Fruit fly (Drosophila melanogaster) whole organism, embryonic: ENCODE measurements around the gene CG17109.

Experiments used
- Antp ChIP-seq: fragments of 200-800 bp; sonication (Bioruptor generic); optimal IDR thresholded peaks from 3 replicates; lab custom pipeline; 2016; ENCODE audit warnings: missing biosample characterization, missing genetic modification characterization
- CG10267 ChIP-seq: fragments of 200-800 bp; sonication (Bioruptor generic); optimal IDR thresholded peaks from 2 replicates; lab custom pipeline; 2018; ENCODE audit warnings: missing biosample characterization, mild to moderate bottlenecking, missing genetic modification characterization, moderate library complexity
- CG11560 ChIP-seq: fragments of 200-800 bp; sonication (Bioruptor generic); IDR thresholded peaks from 3 replicates; pipeline ENCODE4 v1.3.6; 2022; ENCODE audit warnings: missing biosample characterization, missing genetic modification characterization
- CG13296 ChIP-seq: fragments of 200-800 bp; sonication (Bioruptor generic); optimal IDR thresholded peaks from 3 replicates; lab custom pipeline; 2018; ENCODE audit warnings: missing biosample characterization, mild to moderate bottlenecking, missing genetic modification characterization
- CG16813 ChIP-seq: fragments of 200-800 bp; sonication (Bioruptor generic); IDR thresholded peaks from 3 replicates; pipeline ENCODE4 v1.3.6; 2022; ENCODE audit warnings: missing biosample characterization, missing genetic modification characterization; ENCODE audit not compliant: partially characterized antibody
- CG17359 ChIP-seq: fragments of 200-800 bp; sonication (Bioruptor generic); optimal IDR thresholded peaks from 3 replicates; lab custom pipeline; 2018; ENCODE audit warnings: missing biosample characterization, mild to moderate bottlenecking, missing genetic modification characterization, moderate library complexity
- CG17802 ChIP-seq: fragments of 200-800 bp; sonication (Bioruptor generic); optimal IDR thresholded peaks from 2 replicates; lab custom pipeline; 2018; ENCODE audit warnings: missing biosample characterization, mild to moderate bottlenecking, missing genetic modification characterization, moderate library complexity
- CG18599 ChIP-seq: fragments of 200-800 bp; sonication (Bioruptor generic); optimal IDR thresholded peaks from 3 replicates; lab custom pipeline; 2017; ENCODE audit warnings: missing biosample characterization, missing genetic modification characterization, mild to moderate bottlenecking, moderate library complexity, missing genetic modification reagents
- CG2202 ChIP-seq: fragments of 200-800 bp; sonication (Bioruptor generic); optimal IDR thresholded peaks from 2 replicates; lab custom pipeline; 2018; ENCODE audit warnings: missing biosample characterization, mild to moderate bottlenecking, missing genetic modification characterization
- CG2889 ChIP-seq: fragments of 200-800 bp; sonication (Bioruptor generic); IDR thresholded peaks from 3 replicates; pipeline ENCODE4 v1.3.6; 2022; ENCODE audit warnings: missing biosample characterization, missing genetic modification characterization
- CG31441 ChIP-seq: fragments of 200-800 bp; sonication (Bioruptor generic); IDR thresholded peaks from 2 replicates; pipeline ENCODE4 v1.3.6; 2022; ENCODE audit warnings: missing biosample characterization, missing genetic modification characterization
- CG4328 ChIP-seq: fragments of 200-800 bp; sonication (Bioruptor generic); optimal IDR thresholded peaks from 3 replicates; lab custom pipeline; 2017; ENCODE audit warnings: missing biosample characterization, missing genetic modification reagents, missing genetic modification characterization
- CG7271 ChIP-seq: fragments of 200-800 bp; sonication (Bioruptor generic); optimal IDR thresholded peaks from 2 replicates; lab custom pipeline; 2018; ENCODE audit warnings: missing biosample characterization, mild to moderate bottlenecking, missing genetic modification characterization, moderate library complexity
- CG8089 ChIP-seq: fragments of 200-800 bp; sonication (Bioruptor generic); optimal IDR thresholded peaks from 3 replicates; lab custom pipeline; 2016; ENCODE audit warnings: missing biosample characterization, missing genetic modification characterization
- Chrac-16 ChIP-seq: fragments of 200-800 bp; sonication (Bioruptor generic); optimal IDR thresholded peaks from 3 replicates; lab custom pipeline; 2016; ENCODE audit warnings: missing biosample characterization, missing genetic modification characterization
- Dad ChIP-seq: fragments of 200-800 bp; sonication (Bioruptor generic); optimal IDR thresholded peaks from 3 replicates; lab custom pipeline; 2016; ENCODE audit warnings: missing biosample characterization, missing genetic modification characterization
- Dip3 ChIP-seq: fragments of 200-800 bp; sonication (Bioruptor generic); optimal IDR thresholded peaks from 3 replicates; lab custom pipeline; 2016; ENCODE audit warnings: missing biosample characterization, missing genetic modification characterization
- Dp ChIP-seq: fragments of 200-800 bp; sonication (Bioruptor generic); optimal IDR thresholded peaks from 2 replicates; lab custom pipeline; 2018; ENCODE audit warnings: missing biosample characterization, mild to moderate bottlenecking, missing genetic modification characterization, moderate library complexity
- E2f2 ChIP-seq: fragments of 200-800 bp; sonication (Bioruptor generic); IDR thresholded peaks from 2 replicates; pipeline ENCODE4 v1.3.6; 2022; ENCODE audit warnings: missing biosample characterization, missing genetic modification characterization
- HmgD ChIP-seq: fragments of 200-800 bp; sonication (Bioruptor generic); optimal IDR thresholded peaks from 3 replicates; lab custom pipeline; 2016; ENCODE audit warnings: missing biosample characterization, missing genetic modification characterization
- MBD-R2 ChIP-seq: fragments of 200-800 bp; sonication (Bioruptor generic); IDR thresholded peaks from 2 replicates; pipeline ENCODE4 v1.3.6; 2022; ENCODE audit warnings: missing biosample characterization, missing genetic modification characterization
- Med ChIP-seq: fragments of 200-800 bp; sonication (Bioruptor generic); peaks from one replicate; lab custom pipeline; 2016; ENCODE audit warnings: missing biosample characterization, missing genetic modification characterization, mild to moderate bottlenecking, inconsistent platforms, moderate library complexity
- NfI ChIP-seq: fragments of 200-800 bp; sonication (Bioruptor generic); optimal IDR thresholded peaks from 3 replicates; lab custom pipeline; 2018; ENCODE audit warnings: missing biosample characterization, mild to moderate bottlenecking, missing genetic modification characterization, moderate library complexity
- Vsx1 ChIP-seq: fragments of 200-800 bp; sonication (Bioruptor generic); optimal IDR thresholded peaks from 2 replicates; lab custom pipeline; 2017; ENCODE audit warnings: missing biosample characterization, mild to moderate bottlenecking, missing genetic modification characterization, missing genetic modification reagents
- al ChIP-seq: fragments of 200-800 bp; sonication (Bioruptor generic); IDR thresholded peaks from 2 replicates; pipeline ENCODE4 v1.3.6; 2022; ENCODE audit warnings: missing biosample characterization, missing genetic modification characterization
- bab2 ChIP-seq: fragments of 200-800 bp; sonication (Bioruptor generic); optimal IDR thresholded peaks from 2 replicates; lab custom pipeline; 2016; ENCODE audit warnings: missing biosample characterization, missing genetic modification characterization
- br ChIP-seq: fragments of >200 bp; optimal IDR thresholded peaks from 2 replicates; lab custom pipeline; 2017
- chinmo ChIP-seq: fragments of 200-800 bp; sonication (Bioruptor generic); IDR thresholded peaks from 4 replicates; pipeline ENCODE4 v1.3.6; 2022; ENCODE audit warnings: missing biosample characterization, missing genetic modification characterization; ENCODE audit not compliant: partially characterized antibody
- crp ChIP-seq, 2 experiments: fragments of 200-800 bp; sonication (Bioruptor generic); optimal IDR thresholded peaks; 2 replicates in 1 of 2; 3 replicates in 1 of 2; lab custom pipeline; 2017; ENCODE audit warnings: missing biosample characterization in 2 of 2, missing genetic modification characterization in 2 of 2, mild to moderate bottlenecking in 1 of 2, moderate library complexity in 1 of 2
- cwo ChIP-seq: fragments of 200-800 bp; sonication (Bioruptor generic); optimal IDR thresholded peaks from 3 replicates; lab custom pipeline; 2017; ENCODE audit warnings: missing biosample characterization, missing genetic modification characterization, mild to moderate bottlenecking, moderate library complexity, missing genetic modification reagents
- dmrt11E ChIP-seq: fragments of 200-800 bp; sonication (Bioruptor generic); optimal IDR thresholded peaks from 3 replicates; lab custom pipeline; 2018; ENCODE audit warnings: missing biosample characterization, mild to moderate bottlenecking, missing genetic modification characterization, moderate library complexity
- exex ChIP-seq: fragments of 200-800 bp; sonication (Bioruptor generic); optimal IDR thresholded peaks from 4 replicates; lab custom pipeline; 2018; ENCODE audit warnings: missing biosample characterization, mild to moderate bottlenecking, missing genetic modification characterization, moderate library complexity
- ftz-f1 ChIP-seq: fragments of 200-800 bp; sonication (Bioruptor generic); optimal IDR thresholded peaks from 2 replicates; lab custom pipeline; 2016; ENCODE audit warnings: missing biosample characterization, missing genetic modification characterization
- gcm ChIP-seq: fragments of 200-800 bp; sonication (Bioruptor generic); optimal IDR thresholded peaks from 2 replicates; lab custom pipeline; 2019; ENCODE audit warnings: missing biosample characterization, mild to moderate bottlenecking, missing genetic modification characterization, moderate library complexity
- gfzf ChIP-seq: fragments of 200-800 bp; sonication (Bioruptor generic); optimal IDR thresholded peaks from 2 replicates; lab custom pipeline; 2016; ENCODE audit warnings: missing biosample characterization, mild to moderate bottlenecking, missing genetic modification characterization, moderate library complexity
- grn ChIP-seq: fragments of 200-800 bp; sonication (Bioruptor generic); optimal IDR thresholded peaks from 3 replicates; lab custom pipeline; 2017; ENCODE audit warnings: missing biosample characterization, missing genetic modification characterization
- her ChIP-seq: fragments of 200-800 bp; sonication (Bioruptor generic); optimal IDR thresholded peaks from 2 replicates; lab custom pipeline; 2016; ENCODE audit warnings: missing biosample characterization, missing genetic modification characterization
- lab ChIP-seq: fragments of 200-800 bp; sonication (Bioruptor generic); optimal IDR thresholded peaks from 3 replicates; lab custom pipeline; 2017; ENCODE audit warnings: missing biosample characterization, missing genetic modification characterization, mild to moderate bottlenecking, moderate library complexity, missing genetic modification reagents
- pzg ChIP-seq: fragments of 200-800 bp; sonication (Bioruptor generic); optimal IDR thresholded peaks from 3 replicates; lab custom pipeline; 2018; ENCODE audit warnings: missing biosample characterization, mild to moderate bottlenecking, missing genetic modification characterization, moderate library complexity
- repo ChIP-seq: fragments of 200-800 bp; sonication (Bioruptor generic); optimal IDR thresholded peaks from 2 replicates; lab custom pipeline; 2016; ENCODE audit warnings: missing biosample characterization, missing genetic modification characterization
- sd ChIP-seq: fragments of 200-800 bp; sonication (Bioruptor generic); optimal IDR thresholded peaks from 3 replicates; lab custom pipeline; 2018; ENCODE audit warnings: missing biosample characterization, mild to moderate bottlenecking, missing genetic modification characterization, moderate library complexity
- sens ChIP-seq: fragments of 200-800 bp; sonication (Bioruptor generic); peaks from one replicate; lab custom pipeline; 2016; ENCODE audit warnings: missing biosample characterization, missing genetic modification characterization
- shn ChIP-seq: fragments of 200-800 bp; sonication (Bioruptor generic); optimal IDR thresholded peaks from 3 replicates; lab custom pipeline; 2016; ENCODE audit warnings: missing biosample characterization, missing genetic modification characterization
- slp2 ChIP-seq: fragments of 200-800 bp; sonication (Bioruptor generic); optimal IDR thresholded peaks from 2 replicates; lab custom pipeline; 2016; ENCODE audit warnings: missing biosample characterization, missing genetic modification characterization
- tin ChIP-seq: fragments of 200-800 bp; sonication (Bioruptor generic); optimal IDR thresholded peaks from 3 replicates; lab custom pipeline; 2016; ENCODE audit warnings: missing biosample characterization, missing genetic modification characterization

The CG17109 gene

DNA sequence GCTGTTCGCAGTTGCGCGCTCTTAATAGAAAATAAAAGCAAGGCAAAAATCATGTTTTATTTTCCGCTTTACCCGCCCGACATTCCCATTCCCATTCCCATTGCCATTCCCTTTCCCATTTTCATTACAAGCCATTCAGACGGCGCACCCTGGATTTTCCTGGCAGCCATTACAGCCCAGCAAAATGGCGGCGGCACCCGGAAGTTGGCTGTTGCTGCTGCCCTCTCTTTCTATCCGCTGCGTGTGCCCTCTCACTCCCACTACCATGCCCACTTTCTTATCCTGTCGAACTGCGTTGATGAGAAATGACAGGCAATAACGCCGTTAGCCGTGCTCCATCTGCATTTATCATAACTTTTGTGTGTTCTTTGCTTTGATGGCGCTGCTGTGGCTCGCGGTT, 7.2 kb upstream of the CG17109 start (continued):
- TF ChIP-seq CG18599 (GFP tag; lab: Kevin White, UChicago) = peak; percentile 25
- no peak for TF ChIP-seq Dad (GFP tag; lab: Kevin White, UChicago)
- no peak for TF ChIP-seq slp2 (GFP tag; lab: Kevin White, UChicago)
- TF ChIP-seq chinmo (GFP tag; lab: Robert Waterston, UW) = no peak
- no peak for TF ChIP-seq bab2 (GFP tag; lab: Kevin White, UChicago)
- TF ChIP-seq gfzf (GFP tag; lab: Kevin White, UChicago) = no peak
- TF ChIP-seq CG2202 = no peak

DNA sequence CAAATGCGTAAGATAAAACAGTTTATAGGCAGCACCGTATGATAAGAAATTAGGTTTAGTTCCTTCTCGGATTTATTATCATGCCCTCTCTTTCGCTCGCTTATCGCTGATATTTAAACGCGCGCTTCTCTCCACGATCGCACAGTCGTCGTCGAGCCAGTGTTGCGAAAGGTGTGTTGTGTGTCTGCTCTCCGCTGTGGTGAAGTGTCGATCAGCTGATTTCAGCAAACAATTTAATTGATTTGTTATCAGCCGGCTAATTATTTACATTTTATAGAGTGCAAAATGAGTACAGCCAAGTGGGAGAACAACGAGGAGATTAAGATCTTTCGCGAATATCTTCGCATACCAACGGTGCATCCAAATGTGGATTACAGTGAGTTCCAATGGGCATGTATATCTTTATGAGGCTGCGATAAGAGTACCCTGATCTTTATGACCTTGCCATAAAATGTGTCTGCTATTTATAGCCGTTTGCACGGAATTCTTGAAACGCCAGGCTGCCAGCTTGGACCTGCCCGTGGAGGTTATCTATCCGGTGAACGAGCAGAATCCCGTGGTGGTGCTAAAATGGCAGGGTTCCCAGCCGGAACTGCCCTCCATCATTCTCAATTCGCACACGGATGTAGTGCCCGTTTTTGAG, 3.8 kb upstream of the CG17109 start, which contains the start of the genes CG17110 and CG6726:
Gene CG17110, plus strand, starts transcription at position 139 of the 643 bp plus-strand sequence.
Gene CG6726, plus strand, starts transcription at position 139 of the 643 bp plus-strand sequence.
- TF ChIP-seq Chrac-16 (GFP tag; lab: Kevin White, UChicago) (no peak), ftz-f1 (GFP tag; lab: Kevin White, UChicago) (no peak), exex (tag; lab: Kevin White, UChicago) (peak; percentile 77), Vsx1 (peak; percentile 54), CG11560 (tag; lab: Robert Waterston, UW) (no peak), grn (GFP tag; lab: Kevin White, UChicago) (peak; percentile 3), pzg (GFP tag; lab: Kevin White, UChicago) (peak; percentile 17), al (no peak), shn (GFP tag; lab: Kevin White, UChicago) (no peak), cwo (no peak), MBD-R2 (GFP tag; lab: Robert Waterston, UW) (peak; percentile 36; the same call in 1 of the 2 replicates), sens (GFP tag; lab: Kevin White, UChicago) (peak; percentile 26), CG10267 (tag; lab: Kevin White, UChicago) (peak; percentile 53), Dip3 (GFP tag; lab: Kevin White, UChicago) (no peak), E2f2 (GFP tag; lab: Robert Waterston, UW) (peak; percentile 69), HmgD (GFP tag; lab: Kevin White, UChicago) (no peak), lab (peak; percentile 37), Dp (GFP tag; lab: Kevin White, UChicago) (peak; percentile 50), tin (GFP tag; lab: Kevin White, UChicago) (no peak), Med (GFP tag; lab: Kevin White, UChicago) (peak; percentile 79), CG31441 (GFP tag; lab: Robert Waterston, UW) (no peak), dmrt11E (tag; lab: Kevin White, UChicago) (no peak), repo (no peak), her (no peak), CG17359 (tag; lab: Kevin White, UChicago) (no peak), sd (peak; percentile 33), CG16813 (GFP tag; lab: Robert Waterston, UW) (no peak), CG7271 (no peak), CG17802 (no peak), Antp (no peak), chinmo (GFP tag; lab: Robert Waterston, UW) (0 out of 4 replicates have a peak, but pooled peaks have one; percentile 20), NfI (GFP tag; lab: Kevin White, UChicago) (no peak), CG2889 (no peak), crp (GFP tag; optimal IDR thresholded peaks at IDR 0.05; lab: Kevin White, UChicago) (peak in 1 of 2 experiments; percentile 76), CG8089 (GFP tag; lab: Kevin White, UChicago) (no peak), CG13296 (GFP tag; lab: Kevin White, UChicago) (no peak), gcm (GFP tag; lab: Kevin White, UChicago) (no peak), br (lab: Kevin White, UChicago) (no peak), CG4328 (GFP tag; lab: Kevin White, UChicago) (no peak)
